Worm (Caenorhabditis elegans) whole organism, L2 larva: ENCODE data around the gene ZK353.4.

Experiments
- ZK546.5 ChIP-seq: sonication (generic microtip); optimal IDR thresholded peaks from 2 replicates; lab custom pipeline; 2017; ENCODE audit warnings: missing biosample characterization, missing genetic modification characterization
- ama-1 ChIP-seq: fragments of 150-350 bp; optimal IDR thresholded peaks from 2 replicates; lab custom pipeline; 2018; ENCODE audit warnings: inconsistent platforms
- elt-1 ChIP-seq: fragments of 150-350 bp; optimal IDR thresholded peaks from 2 replicates; lab custom pipeline; 2014; ENCODE audit warnings: missing biosample characterization, missing genetic modification characterization
- lin-13 ChIP-seq: fragments of 150-350 bp; optimal IDR thresholded peaks from 2 replicates; lab custom pipeline; 2014; ENCODE audit warnings: missing biosample characterization, missing genetic modification reagents, missing genetic modification characterization
- lin-39 ChIP-seq: fragments of 150-350 bp; optimal IDR thresholded peaks from 2 replicates; lab custom pipeline; 2014; ENCODE audit warnings: missing biosample characterization, missing genetic modification reagents, missing genetic modification characterization
- nhr-25 ChIP-seq: fragments of 150-350 bp; sonication (generic microtip); optimal IDR thresholded peaks from 3 replicates; lab custom pipeline; 2014; ENCODE audit warnings: missing biosample characterization, missing genetic modification characterization
- skn-1 ChIP-seq: sonication (generic microtip); optimal IDR thresholded peaks from 2 replicates; lab custom pipeline; 2017; ENCODE audit warnings: missing biosample characterization, missing genetic modification characterization
- snpc-4 ChIP-seq: fragments of 150-350 bp; optimal IDR thresholded peaks from 2 replicates; lab custom pipeline; 2014; ENCODE audit warnings: missing biosample characterization, missing genetic modification characterization
- unc-55 ChIP-seq: fragments of 150-350 bp; sonication (generic microtip); optimal IDR thresholded peaks from 3 replicates; lab custom pipeline; 2014; ENCODE audit warnings: missing biosample characterization, missing genetic modification reagents, missing genetic modification characterization

DNA sequence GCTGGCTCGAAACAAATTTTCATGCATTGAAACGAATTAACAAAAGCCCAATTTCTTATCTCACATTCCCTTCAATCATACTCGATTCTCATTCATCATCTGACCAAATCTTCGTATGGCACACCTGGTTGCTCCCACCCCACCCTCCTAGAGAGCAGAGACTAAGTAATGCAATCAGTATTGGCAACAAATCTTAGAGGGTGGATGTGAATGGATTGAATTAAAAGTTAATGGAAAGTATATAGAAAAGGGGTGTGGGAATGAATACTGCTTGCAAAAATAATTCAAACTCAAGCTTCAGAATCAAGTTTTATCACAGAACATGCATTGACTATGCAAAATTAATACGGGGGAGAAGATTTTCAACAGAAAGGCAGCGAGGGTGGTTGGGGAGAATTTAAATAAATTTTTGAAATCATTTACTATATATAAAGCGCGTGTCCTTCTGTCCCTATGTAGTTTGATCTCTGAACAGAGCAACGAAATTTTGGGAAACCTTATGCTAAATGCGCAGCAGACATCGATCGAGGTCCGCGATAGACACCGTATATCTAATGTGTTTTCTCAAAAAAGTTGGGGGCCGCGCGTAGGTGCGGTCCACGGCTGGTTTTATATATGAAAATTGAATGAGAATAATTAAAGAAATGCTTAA is 48.5 kb upstream of the ZK353.4 start:
- TF ChIP-seq ZK546.5 (tag; lab: Kevin White, UChicago) (no peak), lin-13 (GFP tag; lab: Kevin White, UChicago) (no peak), nhr-25 (tag; lab: Kevin White, UChicago) (no peak), ama-1 (lab: Kevin White, UChicago) (no peak), skn-1 (tag; lab: Kevin White, UChicago) (no peak), elt-1 (tag; lab: Kevin White, UChicago) (no peak), lin-39 (tag; lab: Kevin White, UChicago) (no peak), unc-55 (GFP tag; lab: Kevin White, UChicago) (no peak), snpc-4 (tag; lab: Kevin White, UChicago) (no peak)
